Worm (Caenorhabditis elegans) whole organism, young adult: ENCODE results near the gene gcsh-1.

Source experiments
- B0019.2 ChIP-seq: fragments of 200-800 bp; sonication (Bioruptor generic); conservative IDR thresholded peaks from 2 replicates; pipeline ENCODE4 v1.3.6; 2022; ENCODE audit warnings: missing genetic modification reagents, missing genetic modification characterization, missing compliant biosample characterization
- B0035.1 ChIP-seq: sonication (generic microtip); optimal IDR thresholded peaks from 2 replicates; lab custom pipeline; 2016; ENCODE audit warnings: missing genetic modification characterization, mild to moderate bottlenecking, missing compliant biosample characterization, missing genotype, missing genetic modification reagents
- C17E4.6 ChIP-seq: fragments of 200-800 bp; sonication (Bioruptor generic); IDR thresholded peaks from 2 replicates; pipeline ENCODE4 v1.3.6; 2022; ENCODE audit warnings: missing genetic modification reagents, missing genetic modification characterization, missing compliant biosample characterization
- F23B12.7 ChIP-seq: sonication (generic microtip); optimal IDR thresholded peaks from 2 replicates; lab custom pipeline; 2017; ENCODE audit warnings: missing genetic modification characterization, mild to moderate bottlenecking, missing compliant biosample characterization, antibody characterized with exemption, moderate library complexity; ENCODE audit not compliant: insufficient read depth
- F49E8.2 ChIP-seq: sonication (generic microtip); optimal IDR thresholded peaks from 3 replicates; lab custom pipeline; 2017; ENCODE audit warnings: missing genetic modification characterization, mild to moderate bottlenecking, missing compliant biosample characterization, antibody characterized with exemption, moderate library complexity; ENCODE audit not compliant: insufficient read depth
- F52B5.7 ChIP-seq: sonication (generic microtip); optimal IDR thresholded peaks from 2 replicates; lab custom pipeline; 2016; ENCODE audit warnings: mild to moderate bottlenecking, missing genetic modification characterization, missing compliant biosample characterization
- F55B11.4 ChIP-seq: sonication (generic microtip); optimal IDR thresholded peaks from 2 replicates; lab custom pipeline; 2016; ENCODE audit warnings: missing compliant biosample characterization, missing genetic modification characterization, borderline replicate concordance; ENCODE audit not compliant: insufficient read depth
- F57A8.1 ChIP-seq: fragments of 200-800 bp; sonication (Bioruptor generic); optimal IDR thresholded peaks from 2 replicates; lab custom pipeline; 2018; ENCODE audit warnings: mild to moderate bottlenecking, missing genetic modification characterization, moderate library complexity, missing compliant biosample characterization
- K11D2.4 ChIP-seq: fragments of 200-800 bp; sonication (Bioruptor generic); IDR thresholded peaks from 2 replicates; pipeline ENCODE4 v1.3.6; 2022; ENCODE audit warnings: missing genetic modification reagents, missing genetic modification characterization, missing compliant biosample characterization
- K12H6.12 ChIP-seq: fragments of 200-800 bp; sonication (Bioruptor generic); optimal IDR thresholded peaks from 2 replicates; lab custom pipeline; 2018; ENCODE audit warnings: mild to moderate bottlenecking, missing genetic modification characterization, missing compliant biosample characterization
- Y95B8A.8 ChIP-seq: fragments of 200-800 bp; sonication (Bioruptor generic); IDR thresholded peaks from 2 replicates; pipeline ENCODE4 v1.3.6; 2022; ENCODE audit warnings: missing genetic modification reagents, missing genetic modification characterization, missing compliant biosample characterization
- ZK185.1 ChIP-seq: sonication (generic microtip); optimal IDR thresholded peaks from 2 replicates; lab custom pipeline; 2016; ENCODE audit warnings: mild to moderate bottlenecking, missing genetic modification characterization, missing compliant biosample characterization; ENCODE audit not compliant: poor library complexity, severe bottlenecking
- aptf-2 ChIP-seq: fragments of 200-800 bp; sonication (Bioruptor generic); conservative IDR thresholded peaks from 2 replicates; pipeline ENCODE4 v1.3.6; 2022; ENCODE audit warnings: missing genetic modification reagents, missing genetic modification characterization, missing compliant biosample characterization
- attf-6 ChIP-seq: fragments of 200-800 bp; sonication (Bioruptor generic); IDR thresholded peaks from 2 replicates; pipeline ENCODE4 v1.3.6; 2022; ENCODE audit warnings: missing genetic modification reagents, missing genetic modification characterization, missing compliant biosample characterization
- bed-2 ChIP-seq: fragments of 200-800 bp; sonication (Bioruptor generic); IDR thresholded peaks from 2 replicates; pipeline ENCODE4 v1.3.6; 2022; ENCODE audit warnings: missing genetic modification reagents, missing genetic modification characterization, missing compliant biosample characterization
- cebp-1 ChIP-seq, 2 experiments: fragments of 200-800 bp in 1 of 2; sonication (Bioruptor generic) in 1 of 2; sonication (generic microtip) in 1 of 2; IDR thresholded peaks in 1 of 2; optimal IDR thresholded peaks in 1 of 2; 2 replicates each; pipeline versions ENCODE4 v1.3.6 to Lab custom; 2017 to 2022; ENCODE audit warnings: missing compliant biosample characterization in 2 of 2, missing genetic modification characterization in 2 of 2, mild to moderate bottlenecking in 1 of 2, missing genetic modification reagents in 1 of 2, moderate library complexity in 1 of 2
- ceh-91 ChIP-seq: fragments of 200-800 bp; sonication (Bioruptor generic); IDR thresholded peaks from 2 replicates; pipeline ENCODE4 v1.3.6; 2022; ENCODE audit warnings: missing genetic modification reagents, missing genetic modification characterization, missing compliant biosample characterization
- chd-7 ChIP-seq: sonication (generic microtip); optimal IDR thresholded peaks from 2 replicates; lab custom pipeline; 2016; ENCODE audit warnings: mild to moderate bottlenecking, missing genetic modification characterization, moderate library complexity, missing compliant biosample characterization
- die-1 ChIP-seq: sonication (generic microtip); optimal IDR thresholded peaks from 2 replicates; lab custom pipeline; 2016; ENCODE audit warnings: missing genotype, mild to moderate bottlenecking, missing genetic modification characterization, missing compliant biosample characterization
- dox-1 ChIP-seq: fragments of 200-800 bp; sonication (Bioruptor generic); IDR thresholded peaks from 2 replicates; pipeline ENCODE4 v1.3.6; 2022; ENCODE audit warnings: missing genetic modification reagents, missing genetic modification characterization, missing compliant biosample characterization
- dpff-1 ChIP-seq: sonication (generic microtip); optimal IDR thresholded peaks from 2 replicates; lab custom pipeline; 2017; ENCODE audit warnings: mild to moderate bottlenecking, missing genetic modification characterization, missing compliant biosample characterization
- dpl-1 ChIP-seq: fragments of 150-350 bp; optimal IDR thresholded peaks from 2 replicates; lab custom pipeline; 2014; ENCODE audit warnings: missing biosample characterization, missing genetic modification reagents, missing genetic modification characterization
- ekl-4 ChIP-seq: fragments of 200-800 bp; sonication (Bioruptor generic); IDR thresholded peaks from 2 replicates; pipeline ENCODE4 v1.3.6; 2022; ENCODE audit warnings: missing genetic modification reagents, missing genetic modification characterization, missing compliant biosample characterization
- ets-4 ChIP-seq: fragments of 200-800 bp; sonication (Bioruptor generic); optimal IDR thresholded peaks from 2 replicates; lab custom pipeline; 2018; ENCODE audit warnings: mild to moderate bottlenecking, missing genetic modification characterization, missing compliant biosample characterization
- fkh-3 ChIP-seq: sonication (generic microtip); optimal IDR thresholded peaks from 2 replicates; lab custom pipeline; 2016; ENCODE audit warnings: mild to moderate bottlenecking, missing genetic modification characterization, missing compliant biosample characterization
- gei-17 ChIP-seq: fragments of 200-800 bp; sonication (Bioruptor generic); optimal IDR thresholded peaks from 2 replicates; lab custom pipeline; 2018; ENCODE audit warnings: mild to moderate bottlenecking, missing genetic modification characterization, missing compliant biosample characterization
- hlh-26 ChIP-seq: fragments of 200-800 bp; sonication (Bioruptor generic); conservative IDR thresholded peaks from 2 replicates; pipeline ENCODE4 v1.3.6; 2022; ENCODE audit warnings: missing genetic modification reagents, missing genetic modification characterization, missing compliant biosample characterization
- hmg-20 ChIP-seq: fragments of 200-800 bp; sonication (Bioruptor generic); IDR thresholded peaks from 2 replicates; pipeline ENCODE4 v1.3.6; 2022; ENCODE audit warnings: missing genetic modification reagents, missing genetic modification characterization, missing compliant biosample characterization
- hsf-1 ChIP-seq: fragments of 200-800 bp; sonication (Bioruptor generic); IDR thresholded peaks from 2 replicates; pipeline ENCODE4 v1.3.6; 2022; ENCODE audit warnings: missing genetic modification reagents, missing genetic modification characterization, missing compliant biosample characterization
- lag-1 ChIP-seq: fragments of 200-800 bp; sonication (Bioruptor generic); IDR thresholded peaks from 2 replicates; pipeline ENCODE4 v1.3.6; 2022; ENCODE audit warnings: missing genetic modification reagents, missing genetic modification characterization, missing compliant biosample characterization
- lin-40 ChIP-seq: sonication (generic microtip); optimal IDR thresholded peaks from 2 replicates; lab custom pipeline; 2016; ENCODE audit warnings: missing genetic modification characterization, mild to moderate bottlenecking, missing compliant biosample characterization, missing genotype, missing genetic modification reagents
- lir-1 ChIP-seq: fragments of 200-800 bp; sonication (Bioruptor generic); conservative IDR thresholded peaks from 2 replicates; pipeline ENCODE4 v1.3.6; 2022; ENCODE audit warnings: missing genetic modification reagents, missing genetic modification characterization, missing compliant biosample characterization
- lsl-1 ChIP-seq: fragments of 200-800 bp; sonication (Bioruptor generic); optimal IDR thresholded peaks from 2 replicates; lab custom pipeline; 2018; ENCODE audit warnings: mild to moderate bottlenecking, missing genetic modification characterization, moderate library complexity, missing compliant biosample characterization
- lsy-27 ChIP-seq: sonication (generic microtip); optimal IDR thresholded peaks from 2 replicates; lab custom pipeline; 2017; ENCODE audit warnings: missing genetic modification characterization, mild to moderate bottlenecking, missing compliant biosample characterization, antibody characterized with exemption, missing genotype, borderline replicate concordance; ENCODE audit not compliant: insufficient read depth
- madf-3 ChIP-seq: fragments of 200-800 bp; sonication (Bioruptor generic); IDR thresholded peaks from 2 replicates; pipeline ENCODE4 v1.3.6; 2022; ENCODE audit warnings: missing genetic modification reagents, missing genetic modification characterization, missing compliant biosample characterization
- madf-6 ChIP-seq: fragments of 200-800 bp; sonication (Bioruptor generic); IDR thresholded peaks from 2 replicates; pipeline ENCODE4 v1.3.6; 2022; ENCODE audit warnings: missing genetic modification reagents, missing genetic modification characterization, missing compliant biosample characterization
- mcd-1 ChIP-seq: fragments of 200-800 bp; sonication (Bioruptor generic); IDR thresholded peaks from 2 replicates; pipeline ENCODE4 v1.3.6; 2022; ENCODE audit warnings: missing genetic modification reagents, missing genetic modification characterization, missing compliant biosample characterization
- mel-28 ChIP-seq: sonication (generic microtip); optimal IDR thresholded peaks from 2 replicates; lab custom pipeline; 2016; ENCODE audit warnings: borderline replicate concordance, mild to moderate bottlenecking, missing genetic modification characterization, missing compliant biosample characterization
- nfya-2 ChIP-seq: fragments of 200-800 bp; sonication (Bioruptor generic); IDR thresholded peaks from 2 replicates; pipeline ENCODE4 v1.3.6; 2022; ENCODE audit warnings: missing genetic modification reagents, missing genetic modification characterization, missing compliant biosample characterization
- nhr-120 ChIP-seq: fragments of 200-800 bp; sonication (Bioruptor generic); IDR thresholded peaks from 2 replicates; pipeline ENCODE4 v1.3.6; 2022; ENCODE audit warnings: missing genetic modification characterization, missing compliant biosample characterization
- nhr-80 ChIP-seq: sonication (generic microtip); optimal IDR thresholded peaks from 2 replicates; lab custom pipeline; 2016; ENCODE audit warnings: missing genetic modification characterization, missing compliant biosample characterization
- pbrm-1 ChIP-seq: fragments of 200-800 bp; sonication (Bioruptor generic); IDR thresholded peaks from 2 replicates; pipeline ENCODE4 v1.3.6; 2022; ENCODE audit warnings: missing genetic modification reagents, missing genetic modification characterization, missing compliant biosample characterization
- repo-1 ChIP-seq: sonication (generic microtip); optimal IDR thresholded peaks from 2 replicates; lab custom pipeline; 2017; ENCODE audit warnings: mild to moderate bottlenecking, missing genetic modification characterization, missing compliant biosample characterization
- tbx-9 ChIP-seq: sonication (generic microtip); optimal IDR thresholded peaks from 2 replicates; lab custom pipeline; 2016; ENCODE audit warnings: borderline replicate concordance, missing genetic modification characterization, inconsistent platforms, missing compliant biosample characterization
- unc-130 ChIP-seq: sonication (generic microtip); optimal IDR thresholded peaks from 2 replicates; lab custom pipeline; 2016; ENCODE audit warnings: missing genetic modification reagents, missing genetic modification characterization, missing compliant biosample characterization
- zfh-2 ChIP-seq: fragments of 200-800 bp; sonication (Bioruptor generic); conservative IDR thresholded peaks from 2 replicates; pipeline ENCODE4 v1.3.6; 2022; ENCODE audit warnings: missing genetic modification reagents, missing genetic modification characterization, missing compliant biosample characterization
- ztf-18 ChIP-seq: sonication (generic microtip); optimal IDR thresholded peaks from 2 replicates; lab custom pipeline; 2016; ENCODE audit warnings: missing genotype, mild to moderate bottlenecking, missing genetic modification characterization, missing compliant biosample characterization

The gcsh-1 gene

ce11 chrX:14557352-14557935, 42.6 kb upstream of the gcsh-1 start (continued):
- no peak for TF ChIP-seq ceh-91 (GFP tag; lab: Robert Waterston, UW)
- no peak for TF ChIP-seq lsl-1
- TF ChIP-seq gei-17 (GFP tag; lab: Kevin White, UChicago), result no peak
- TF ChIP-seq F49E8.2 (tag; lab: Kevin White, UChicago), result no peak
- no peak for TF ChIP-seq dpl-1 (GFP tag; lab: Kevin White, UChicago)
- TF ChIP-seq mcd-1, result 0 out of 2 replicates have a peak, but pooled peaks have one; percentile 9
- no peak for TF ChIP-seq mel-28 (tag; lab: Kevin White, UChicago)
- TF ChIP-seq madf-6 (GFP tag; lab: Robert Waterston, UW), result no peak
- TF ChIP-seq hsf-1, result no peak
- no peak for TF ChIP-seq bed-2 (GFP tag; lab: Robert Waterston, UW)
- TF ChIP-seq hlh-26, result no peak
- peak; percentile 33 for TF ChIP-seq lin-40 (tag; lab: Kevin White, UChicago)
- no peak for TF ChIP-seq tbx-9 (tag; lab: Kevin White, UChicago)
- TF ChIP-seq nhr-120 (GFP tag; lab: Robert Waterston, UW), result no peak
- no peak for TF ChIP-seq pbrm-1
- TF ChIP-seq fkh-3 (tag; lab: Kevin White, UChicago), result no peak
- no peak for TF ChIP-seq hmg-20 (GFP tag; lab: Robert Waterston, UW)
- TF ChIP-seq F55B11.4, result no peak
- no peak for TF ChIP-seq aptf-2 (GFP tag; lab: Robert Waterston, UW)
- no peak for TF ChIP-seq B0035.1 (tag; lab: Kevin White, UChicago)
- TF ChIP-seq lir-1 (GFP tag; lab: Robert Waterston, UW), result no peak
- TF ChIP-seq ZK185.1 (tag; lab: Kevin White, UChicago), result peak; percentile 26
- TF ChIP-seq ztf-18 (tag; lab: Kevin White, UChicago), result no peak
- TF ChIP-seq chd-7 (tag; lab: Kevin White, UChicago), result no peak
- TF ChIP-seq dpff-1 (tag; lab: Kevin White, UChicago), result no peak
- no peak for TF ChIP-seq ekl-4 (GFP tag; lab: Robert Waterston, UW)
- peak; percentile 75 for TF ChIP-seq K12H6.12
- no peak for TF ChIP-seq B0019.2 (GFP tag; lab: Robert Waterston, UW)
- no peak for TF ChIP-seq nfya-2 (GFP tag; lab: Robert Waterston, UW)
- TF ChIP-seq madf-3, result no peak
- TF ChIP-seq lsy-27 (tag; lab: Kevin White, UChicago), result no peak
- TF ChIP-seq lag-1, result no peak
- no peak for TF ChIP-seq die-1
- TF ChIP-seq F57A8.1 (GFP tag; lab: Kevin White, UChicago), result no peak
- TF ChIP-seq F52B5.7 (tag; lab: Kevin White, UChicago), result no peak
- TF ChIP-seq zfh-2, result peak; percentile 68; the same call in 1 of the 2 replicates
- no peak for TF ChIP-seq K11D2.4 (GFP tag; lab: Robert Waterston, UW)
- no peak for TF ChIP-seq F23B12.7
- no peak for TF ChIP-seq attf-6 (GFP tag; lab: Robert Waterston, UW)
- TF ChIP-seq C17E4.6 (GFP tag; lab: Robert Waterston, UW), result no peak
- no peak for TF ChIP-seq ets-4
- TF ChIP-seq repo-1 (tag; lab: Kevin White, UChicago), result no peak
- TF ChIP-seq cebp-1 (GFP tag; IDR thresholded peaks at IDR 0.05; lab: Robert Waterston, UW), result peak; percentile 93
- TF ChIP-seq cebp-1 (tag; optimal IDR thresholded peaks at IDR 0.05; lab: Kevin White, UChicago), result peak; percentile 98
- TF ChIP-seq dox-1 (GFP tag; lab: Robert Waterston, UW), result 0 out of 2 replicates have a peak, but pooled peaks have one; percentile 5
- TF ChIP-seq unc-130 (GFP tag; lab: Kevin White, UChicago), result no peak
- no peak for TF ChIP-seq nhr-80
- no peak for TF ChIP-seq Y95B8A.8 (GFP tag; lab: Robert Waterston, UW)
